Fruit fly (Drosophila melanogaster): ENCODE measurements around the gene aay.

DNA sequence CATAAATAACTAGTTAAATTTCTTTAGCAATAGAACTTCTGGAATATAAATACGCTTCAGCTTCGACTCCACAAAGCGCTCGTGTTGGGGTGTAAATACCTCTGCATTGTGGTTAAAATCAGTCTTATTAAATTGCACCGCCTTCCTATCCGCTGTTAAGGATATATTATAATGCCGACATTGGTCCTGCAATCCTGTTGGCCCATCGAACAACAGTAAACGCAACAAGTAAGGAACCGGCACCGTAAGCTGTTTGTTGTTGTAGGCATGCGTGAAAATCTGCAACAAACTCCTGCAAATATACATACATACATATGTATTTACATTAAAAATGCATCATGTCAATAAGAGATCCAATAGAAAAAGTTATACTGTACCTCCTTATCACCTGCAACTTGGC, 33.3 kb downstream of the aay start:
- TF ChIP-seq CG8119 (GFP tag; IDR thresholded peaks at IDR 0.05) (no peak), lz (GFP tag; optimal IDR thresholded peaks at IDR 0.05) (no peak), CG15336 (GFP tag; IDR thresholded peaks at IDR 0.05) (no peak), CG6854 (GFP tag; optimal IDR thresholded peaks at IDR 0.05) (no peak), dsx (GFP tag; optimal IDR thresholded peaks at IDR 0.05; ENCODE audit: poor library complexity, severe bottlenecking) (no peak), ss (GFP tag; optimal IDR thresholded peaks at IDR 0.05) (no peak), Lpt (GFP tag; optimal IDR thresholded peaks at IDR 0.05) (no peak)

Measured in whole organism, prepupa.